Worm (Caenorhabditis elegans): Measurements from ENCODE around the gene ist-1.

DNA sequence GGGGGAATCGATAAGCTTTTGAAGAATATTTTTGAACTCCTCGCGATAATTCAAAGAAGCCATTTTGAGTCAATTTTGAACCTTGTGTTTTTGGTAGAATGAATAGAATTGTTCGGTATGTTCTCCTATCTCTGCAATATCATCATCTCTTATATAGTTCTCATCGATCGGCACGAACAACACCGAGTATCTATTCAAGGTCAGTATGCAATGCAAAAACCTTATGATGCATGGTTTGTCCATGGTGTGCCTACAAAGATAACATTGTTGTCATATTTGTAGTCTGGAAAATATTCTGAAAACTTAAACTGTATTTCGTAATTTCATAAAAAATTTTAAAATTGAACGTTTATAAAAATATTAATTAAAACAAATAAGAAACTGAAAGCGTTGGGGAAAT is 17.1 kb downstream of the ist-1 start, which contains the start of gene alh-10:
- TF ChIP-seq hnd-1 (tag; optimal IDR thresholded peaks at IDR 0.05) (no peak), ets-7 (tag; optimal IDR thresholded peaks at IDR 0.05) (no peak), ama-1 (optimal IDR thresholded peaks at IDR 0.05) (peak; percentile 17), B0310.2 (tag; optimal IDR thresholded peaks at IDR 0.05) (no peak), sea-1 (GFP tag; conservative IDR thresholded peaks at IDR 0.05) (no peak), F13C5.2 (tag; optimal IDR thresholded peaks at IDR 0.05) (no peak), hmg-4 (GFP tag; optimal IDR thresholded peaks at IDR 0.05) (no peak), tbx-37 (GFP tag; conservative IDR thresholded peaks at IDR 0.05) (no peak), flt-1 (GFP tag; IDR thresholded peaks at IDR 0.05) (no peak), tbx-11 (GFP tag; IDR thresholded peaks at IDR 0.05) (no peak), hmbx-1 (tag; optimal IDR thresholded peaks at IDR 0.05) (no peak)
